Fruit fly (Drosophila melanogaster) whole organism, embryonic: ENCODE results near the gene ATPsynbeta.

ENCODE experiments used
- BtbVII ChIP-seq: fragments of 200-800 bp; sonication (Bioruptor generic); optimal IDR thresholded peaks from 3 replicates; lab custom pipeline; 2017; ENCODE audit warnings: missing biosample characterization, mild to moderate bottlenecking, missing genetic modification characterization
- CG10267 ChIP-seq: fragments of 200-800 bp; sonication (Bioruptor generic); optimal IDR thresholded peaks from 2 replicates; lab custom pipeline; 2018; ENCODE audit warnings: missing biosample characterization, mild to moderate bottlenecking, missing genetic modification characterization, moderate library complexity
- CG10321 ChIP-seq: fragments of 200-800 bp; sonication (Bioruptor generic); IDR thresholded peaks from 2 replicates; pipeline ENCODE4 v1.3.6; 2022; ENCODE audit warnings: missing biosample characterization, missing genetic modification characterization
- CG10366 ChIP-seq: fragments of 200-800 bp; sonication (Bioruptor generic); IDR thresholded peaks from 2 replicates; pipeline ENCODE4 v1.3.6; 2022; ENCODE audit warnings: missing biosample characterization, missing genetic modification characterization
- CG11247 ChIP-seq: fragments of 200-800 bp; sonication (Bioruptor generic); IDR thresholded peaks from 2 replicates; pipeline ENCODE4 v1.3.6; 2022; ENCODE audit warnings: missing biosample characterization, missing genetic modification characterization
- CG12236 ChIP-seq: fragments of 200-800 bp; sonication (Bioruptor generic); optimal IDR thresholded peaks from 2 replicates; lab custom pipeline; 2016; ENCODE audit warnings: missing biosample characterization, missing genetic modification characterization
- CG14710 ChIP-seq: fragments of 200-800 bp; sonication (Bioruptor generic); optimal IDR thresholded peaks from 3 replicates; lab custom pipeline; 2019; ENCODE audit warnings: missing biosample characterization, mild to moderate bottlenecking, missing genetic modification characterization, moderate library complexity
- CG15696 ChIP-seq: fragments of 200-800 bp; sonication (Bioruptor generic); optimal IDR thresholded peaks from 2 replicates; lab custom pipeline; 2019; ENCODE audit warnings: missing biosample characterization, mild to moderate bottlenecking, missing genetic modification characterization, moderate library complexity
- CG17802 ChIP-seq: fragments of 200-800 bp; sonication (Bioruptor generic); optimal IDR thresholded peaks from 2 replicates; lab custom pipeline; 2018; ENCODE audit warnings: missing biosample characterization, mild to moderate bottlenecking, missing genetic modification characterization, moderate library complexity
- CG18262 ChIP-seq: fragments of 200-800 bp; optimal IDR thresholded peaks from 3 replicates; lab custom pipeline; 2019; ENCODE audit warnings: missing biosample characterization, mild to moderate bottlenecking, missing genetic modification characterization, moderate library complexity
- CG18476 ChIP-seq: fragments of 200-800 bp; sonication (Bioruptor generic); optimal IDR thresholded peaks from 2 replicates; lab custom pipeline; 2016; ENCODE audit warnings: missing biosample characterization, mild to moderate bottlenecking, missing genetic modification characterization
- CG2199 ChIP-seq: fragments of 200-800 bp; sonication (Bioruptor generic); IDR thresholded peaks from 3 replicates; pipeline ENCODE4 v1.3.6; 2022; ENCODE audit warnings: missing biosample characterization, missing genetic modification characterization
- CG30020 ChIP-seq: fragments of 200-800 bp; optimal IDR thresholded peaks from 2 replicates; lab custom pipeline; 2019; ENCODE audit warnings: missing biosample characterization, mild to moderate bottlenecking, missing genetic modification characterization, moderate library complexity
- CG30403 ChIP-seq: fragments of 200-800 bp; sonication (Bioruptor generic); optimal IDR thresholded peaks from 3 replicates; lab custom pipeline; 2016; ENCODE audit warnings: missing biosample characterization, missing genetic modification characterization
- CG32767 ChIP-seq: fragments of 200-800 bp; sonication (Bioruptor generic); IDR thresholded peaks from 2 replicates; pipeline ENCODE4 v1.3.6; 2022; ENCODE audit warnings: missing biosample characterization, missing genetic modification characterization
- CG34376 ChIP-seq: fragments of 200-800 bp; sonication (Bioruptor generic); optimal IDR thresholded peaks from 2 replicates; lab custom pipeline; 2018; ENCODE audit warnings: missing biosample characterization, mild to moderate bottlenecking, missing genetic modification characterization
- CG3838 ChIP-seq: fragments of 200-800 bp; sonication (Bioruptor generic); optimal IDR thresholded peaks from 3 replicates; lab custom pipeline; 2016; ENCODE audit warnings: missing biosample characterization, missing genetic modification characterization
- CG7839 ChIP-seq: fragments of 200-800 bp; sonication (Bioruptor generic); optimal IDR thresholded peaks from 3 replicates; lab custom pipeline; 2018; ENCODE audit warnings: missing biosample characterization, mild to moderate bottlenecking, missing genetic modification characterization, moderate library complexity
- CG7928 ChIP-seq: fragments of 200-800 bp; sonication (Bioruptor generic); optimal IDR thresholded peaks from 2 replicates; lab custom pipeline; 2017; ENCODE audit warnings: missing biosample characterization, mild to moderate bottlenecking, missing genetic modification characterization
- CG8089 ChIP-seq: fragments of 200-800 bp; sonication (Bioruptor generic); optimal IDR thresholded peaks from 3 replicates; lab custom pipeline; 2016; ENCODE audit warnings: missing biosample characterization, missing genetic modification characterization
- CG8290 ChIP-seq, 3 experiments: fragments of 200-800 bp; sonication (Bioruptor generic); optimal IDR thresholded peaks; 2 replicates each; lab custom pipeline; 2016 to 2019; ENCODE audit warnings: missing biosample characterization in 3 of 3, missing genetic modification characterization in 3 of 3, mild to moderate bottlenecking in 2 of 3, moderate library complexity in 1 of 3
- CG8765 ChIP-seq: fragments of 200-800 bp; sonication (Bioruptor generic); IDR thresholded peaks from 2 replicates; pipeline ENCODE4 v1.3.6; 2022; ENCODE audit warnings: missing biosample characterization, missing genetic modification characterization
- CG9727 ChIP-seq: fragments of 200-800 bp; sonication (Bioruptor generic); optimal IDR thresholded peaks from 3 replicates; lab custom pipeline; 2017; ENCODE audit warnings: missing biosample characterization, mild to moderate bottlenecking, missing genetic modification characterization
- CG9932 ChIP-seq: fragments of 200-800 bp; sonication (Bioruptor generic); IDR thresholded peaks from 2 replicates; pipeline ENCODE4 v1.3.6; 2022; ENCODE audit warnings: missing biosample characterization, missing genetic modification characterization
- CHES-1-like ChIP-seq: fragments of 200-800 bp; sonication (Bioruptor generic); optimal IDR thresholded peaks from 2 replicates; lab custom pipeline; 2016; ENCODE audit warnings: missing biosample characterization, missing genetic modification characterization
- Dek ChIP-seq: fragments of 200-800 bp; sonication (Bioruptor generic); optimal IDR thresholded peaks from 3 replicates; lab custom pipeline; 2019; ENCODE audit warnings: missing biosample characterization, mild to moderate bottlenecking, missing genetic modification characterization, moderate library complexity
- Ets65A ChIP-seq: fragments of 200-800 bp; sonication (Bioruptor generic); peaks from one replicate; lab custom pipeline; 2016; ENCODE audit warnings: missing biosample characterization, missing genetic modification characterization
- Hmr ChIP-seq: fragments of 200-800 bp; sonication (Bioruptor generic); optimal IDR thresholded peaks from 3 replicates; lab custom pipeline; 2017; ENCODE audit warnings: mild to moderate bottlenecking, missing biosample characterization, missing genetic modification reagents, missing genetic modification characterization
- Hr78 ChIP-seq, 2 experiments: fragments of 200-800 bp in 1 of 2; fragments of >200 bp in 1 of 2; sonication (Bioruptor generic) in 1 of 2; optimal IDR thresholded peaks; 2 replicates each; lab custom pipeline; 2017 to 2019; ENCODE audit warnings: missing biosample characterization in 2 of 2, missing genetic modification characterization in 2 of 2, mild to moderate bottlenecking in 1 of 2, moderate library complexity in 1 of 2
- Jarid2 ChIP-seq: fragments of 200-800 bp; sonication (Bioruptor generic); optimal IDR thresholded peaks from 3 replicates; lab custom pipeline; 2017; ENCODE audit warnings: mild to moderate bottlenecking, missing biosample characterization, missing genetic modification reagents, missing genetic modification characterization
- MBD-R2 ChIP-seq: fragments of 200-800 bp; sonication (Bioruptor generic); IDR thresholded peaks from 2 replicates; pipeline ENCODE4 v1.3.6; 2022; ENCODE audit warnings: missing biosample characterization, missing genetic modification characterization
- NC2α ChIP-seq: fragments of 200-800 bp; sonication (Bioruptor generic); optimal IDR thresholded peaks from 2 replicates; lab custom pipeline; 2016; ENCODE audit warnings: missing biosample characterization, missing genetic modification characterization
- Xbp1 ChIP-seq: fragments of 200-800 bp; sonication (Bioruptor generic); optimal IDR thresholded peaks from 3 replicates; lab custom pipeline; 2016; ENCODE audit warnings: missing biosample characterization, mild to moderate bottlenecking, missing genetic modification characterization
- bbx ChIP-seq: fragments of 200-800 bp; sonication (Bioruptor generic); IDR thresholded peaks from 2 replicates; pipeline ENCODE4 v1.3.6; 2022; ENCODE audit warnings: missing biosample characterization, missing genetic modification characterization; ENCODE audit not compliant: partially characterized antibody
- chn ChIP-seq: fragments of 200-800 bp; sonication (Bioruptor generic); optimal IDR thresholded peaks from 2 replicates; lab custom pipeline; 2016; ENCODE audit warnings: missing biosample characterization, missing genetic modification characterization
- cwo ChIP-seq: fragments of 200-800 bp; sonication (Bioruptor generic); optimal IDR thresholded peaks from 3 replicates; lab custom pipeline; 2017; ENCODE audit warnings: missing biosample characterization, missing genetic modification characterization, mild to moderate bottlenecking, moderate library complexity, missing genetic modification reagents
- disco-r ChIP-seq: fragments of 200-800 bp; sonication (Bioruptor generic); optimal IDR thresholded peaks from 2 replicates; lab custom pipeline; 2016; ENCODE audit warnings: missing biosample characterization, missing genetic modification characterization
- dysf ChIP-seq: fragments of 200-800 bp; sonication (Bioruptor generic); IDR thresholded peaks from 3 replicates; pipeline ENCODE4 v1.3.6; 2022; ENCODE audit warnings: missing biosample characterization, missing genetic modification characterization
- eve ChIP-seq, 2 experiments: fragments of >200 bp; optimal IDR thresholded peaks; 2 replicates each; lab custom pipeline; 2017; ENCODE audit warnings: missing biosample characterization in 2 of 2, missing genetic modification characterization in 2 of 2
- fd96Cb ChIP-seq: fragments of 200-800 bp; sonication (Bioruptor generic); optimal IDR thresholded peaks from 2 replicates; lab custom pipeline; 2018; ENCODE audit warnings: missing biosample characterization, mild to moderate bottlenecking, missing genetic modification characterization, moderate library complexity
- fu2 ChIP-seq: fragments of 200-800 bp; sonication (Bioruptor generic); optimal IDR thresholded peaks from 2 replicates; lab custom pipeline; 2016; ENCODE audit warnings: missing biosample characterization, missing genetic modification characterization
- kah ChIP-seq: fragments of 200-800 bp; sonication (Bioruptor generic); optimal IDR thresholded peaks from 2 replicates; lab custom pipeline; 2018; ENCODE audit warnings: missing biosample characterization, mild to moderate bottlenecking, missing genetic modification characterization
- luna ChIP-seq: fragments of 200-800 bp; sonication (Bioruptor generic); optimal IDR thresholded peaks from 2 replicates; lab custom pipeline; 2016; ENCODE audit warnings: missing biosample characterization, missing genetic modification characterization
- nmo ChIP-seq: fragments of 200-800 bp; sonication (Bioruptor generic); optimal IDR thresholded peaks from 2 replicates; lab custom pipeline; 2018; ENCODE audit warnings: missing biosample characterization, mild to moderate bottlenecking, missing genetic modification characterization, moderate library complexity
- row ChIP-seq: fragments of 200-800 bp; sonication (Bioruptor generic); IDR thresholded peaks from 3 replicates; pipeline ENCODE4 v1.3.6; 2022; ENCODE audit warnings: missing biosample characterization, missing genetic modification characterization
- run ChIP-seq: fragments of 200-800 bp; sonication (Bioruptor generic); optimal IDR thresholded peaks from 3 replicates; lab custom pipeline; 2018; ENCODE audit warnings: missing biosample characterization, mild to moderate bottlenecking, missing genetic modification characterization
- sug ChIP-seq: fragments of 200-800 bp; optimal IDR thresholded peaks from 2 replicates; lab custom pipeline; 2019; ENCODE audit warnings: missing biosample characterization, mild to moderate bottlenecking, missing genetic modification characterization, moderate library complexity
- wdn ChIP-seq: fragments of 200-800 bp; sonication (Bioruptor generic); IDR thresholded peaks from 2 replicates; pipeline ENCODE4 v1.3.6; 2022; ENCODE audit warnings: missing biosample characterization, missing genetic modification characterization
- zfh1 ChIP-seq: fragments of 200-800 bp; sonication (Bioruptor generic); IDR thresholded peaks from 3 replicates; pipeline ENCODE4 v1.3.6; 2022; ENCODE audit warnings: missing biosample characterization, missing genetic modification characterization

The ATPsynbeta gene

dm6 chr4:1064219-1064618 lies 32.9 kb downstream of the ATPsynbeta start (continued):
- TF ChIP-seq CG10366 (GFP tag; lab: Robert Waterston, UW) = 0 out of 2 replicates have a peak, but pooled peaks have one; percentile 18
- no peak for TF ChIP-seq CG10267 (tag; lab: Kevin White, UChicago)
- no peak for TF ChIP-seq CG8089 (GFP tag; lab: Kevin White, UChicago)
- TF ChIP-seq luna (GFP tag; lab: Kevin White, UChicago) = no peak
- TF ChIP-seq CG7928 (GFP tag; lab: Kevin White, UChicago) = no peak
- TF ChIP-seq Ets65A (GFP tag; lab: Kevin White, UChicago) = peak; percentile 26
- no peak for TF ChIP-seq CG3838 (GFP tag; lab: Kevin White, UChicago)
- peak; percentile 10 for TF ChIP-seq nmo (GFP tag; lab: Kevin White, UChicago)
- TF ChIP-seq run = no peak
- TF ChIP-seq CG18262 = peak; percentile 36
- TF ChIP-seq zfh1 (GFP tag; lab: Robert Waterston, UW) = no peak
- peak; percentile 32 for TF ChIP-seq row
- no peak for TF ChIP-seq Hr78 (GFP tag; optimal IDR thresholded peaks at IDR 0.05; lab: Kevin White, UChicago)
- no peak for TF ChIP-seq CG32767 (GFP tag; lab: Robert Waterston, UW)
- peak; percentile 31 for TF ChIP-seq CG9727
- no peak for TF ChIP-seq CG12236 (GFP tag; lab: Kevin White, UChicago)
- TF ChIP-seq Xbp1 (GFP tag; lab: Kevin White, UChicago) = peak; percentile 34
- peak; percentile 7 for TF ChIP-seq CG14710 (tag; lab: Kevin White, UChicago)
- TF ChIP-seq, all 482 proteins: peak for 43

dm6 chr4:1064652-1065218 lies 33.5 kb downstream of the ATPsynbeta start, which contains the start of gene Zyx:
Gene Zyx, minus strand, starts transcription at chr4:1065001.
- TF ChIP-seq kah (no peak), Jarid2 (GFP tag; lab: Kevin White, UChicago) (no peak), chn (no peak), CG8290 (GFP tag; optimal IDR thresholded peaks at IDR 0.05; lab: Kevin White, UChicago) (peak; percentile 69), CG8290 (tag; optimal IDR thresholded peaks at IDR 0.05; lab: Kevin White, UChicago) (peak in 1 of 2 experiments; percentile 39), CG11247 (GFP tag; lab: Robert Waterston, UW) (no peak), zfh1 (GFP tag; lab: Robert Waterston, UW) (no peak), CG30403 (GFP tag; lab: Kevin White, UChicago) (no peak), sug (tag; lab: Kevin White, UChicago) (peak; percentile 2), CG30020 (peak; percentile 80), CG7839 (no peak), CG34376 (GFP tag; lab: Kevin White, UChicago) (peak; percentile 71), CG8765 (GFP tag; lab: Robert Waterston, UW) (no peak), dysf (GFP tag; lab: Robert Waterston, UW) (no peak), bbx (GFP tag; lab: Robert Waterston, UW) (no peak), CG9932 (GFP tag; lab: Robert Waterston, UW) (no peak), Dek (tag; lab: Kevin White, UChicago) (no peak), Hmr (GFP tag; lab: Kevin White, UChicago) (no peak), fu2 (GFP tag; lab: Kevin White, UChicago) (no peak), nmo (GFP tag; lab: Kevin White, UChicago) (no peak), NC2α (GFP tag; lab: Kevin White, UChicago) (no peak), eve (GFP tag; optimal IDR thresholded peaks at IDR 0.05; lab: Kevin White, UChicago) (peak in 1 of 2 experiments; percentile 20), fd96Cb (no peak), luna (GFP tag; lab: Kevin White, UChicago) (no peak), disco-r (GFP tag; lab: Kevin White, UChicago) (no peak), CHES-1-like (GFP tag; lab: Kevin White, UChicago) (no peak), CG17802 (peak; percentile 48), CG18476 (GFP tag; lab: Kevin White, UChicago) (no peak), cwo (GFP tag; lab: Kevin White, UChicago) (no peak), CG2199 (GFP tag; lab: Robert Waterston, UW) (peak; percentile 78; the same call in 2 of the 3 replicates), CG15696 (tag; lab: Kevin White, UChicago) (no peak), wdn (GFP tag; lab: Robert Waterston, UW) (no peak), CG10321 (no peak), MBD-R2 (no peak), BtbVII (GFP tag; lab: Kevin White, UChicago) (no peak)
